Fruit fly (Drosophila melanogaster): ENCODE results near the gene Ldaf1.

dm6 chrX:1944245-1945114 lies 42.8 kb upstream of the Ldaf1 start:
- no peak for TF ChIP-seq CG8478 (optimal IDR thresholded peaks at IDR 0.05)
- TF ChIP-seq usp (GFP tag; optimal IDR thresholded peaks at IDR 0.05), result no peak
- no peak for TF ChIP-seq pan (optimal IDR thresholded peaks at IDR 0.05)
- TF ChIP-seq Dll (optimal IDR thresholded peaks at IDR 0.05), result no peak
